Worm (Caenorhabditis elegans): Measurements from ENCODE around the gene eat-4.

Gene eat-4

DNA sequence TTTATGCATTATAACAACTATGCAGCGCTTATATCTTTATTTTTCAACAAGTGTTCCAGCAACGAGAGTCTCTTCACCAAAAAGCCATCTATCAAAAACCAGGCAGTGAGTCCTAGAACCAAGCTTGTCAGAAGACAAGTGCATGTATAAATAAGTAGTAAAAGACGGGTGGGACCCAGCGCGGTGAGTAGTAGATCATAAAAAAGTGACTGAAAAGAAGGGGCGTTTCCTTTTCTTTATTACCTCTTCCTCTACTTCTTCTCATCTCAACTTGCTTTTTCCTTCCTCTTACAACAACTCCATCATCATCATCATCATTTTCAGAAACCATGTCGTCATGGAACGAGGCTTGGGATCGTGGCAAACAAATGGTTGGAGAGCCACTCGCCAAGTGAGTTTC is at the start of gene eat-4:
Gene eat-4 (plus strand): TSS at position 301 of the 400 bp plus-strand sequence.
- TF ChIP-seq sea-1 (GFP tag; conservative IDR thresholded peaks at IDR 0.05) (no peak), ets-7 (tag; optimal IDR thresholded peaks at IDR 0.05) (no peak), tbx-11 (GFP tag; IDR thresholded peaks at IDR 0.05) (no peak), F13C5.2 (tag; optimal IDR thresholded peaks at IDR 0.05) (no peak), hmbx-1 (tag; optimal IDR thresholded peaks at IDR 0.05) (no peak), tra-4 (tag; optimal IDR thresholded peaks at IDR 0.05) (no peak), tbx-37 (GFP tag; conservative IDR thresholded peaks at IDR 0.05) (no peak), scrt-1 (GFP tag; IDR thresholded peaks at IDR 0.05) (no peak), hnd-1 (tag; optimal IDR thresholded peaks at IDR 0.05) (no peak)

DNA sequence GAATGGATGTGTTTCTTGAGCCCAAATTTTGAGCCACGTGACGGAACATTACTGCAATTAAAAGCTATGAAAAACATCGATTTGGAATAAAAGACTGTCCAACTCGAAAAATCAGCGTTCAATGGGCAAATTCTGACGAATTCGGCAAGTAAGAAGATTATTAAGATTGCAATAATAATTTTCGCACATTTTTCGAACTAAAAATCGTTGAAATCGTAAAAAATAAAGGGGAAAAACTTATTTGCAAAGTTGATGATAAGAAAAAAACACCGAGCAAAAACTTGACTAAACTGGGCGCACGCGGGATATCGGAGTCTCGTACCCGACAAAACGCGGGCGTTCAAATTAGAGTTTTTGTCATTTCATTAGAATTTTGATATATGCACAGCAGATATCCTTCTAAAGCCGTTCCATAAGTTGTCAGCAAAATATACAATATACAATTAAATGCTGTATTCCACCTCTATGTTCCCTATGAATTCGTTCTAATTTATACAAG is 47.3 kb upstream of the eat-4 start, which contains the start of the genes mccc-2 and mrpl-44:
Gene mccc-2 (minus strand): TSS at position 51 of the 499 bp plus-strand sequence.
Gene mrpl-44 (minus strand): TSS at position 51 of the 499 bp plus-strand sequence.
- TF ChIP-seq hmg-4 (GFP tag; optimal IDR thresholded peaks at IDR 0.05) (no peak), F13C5.2 (tag; optimal IDR thresholded peaks at IDR 0.05) (peak; percentile 16)

DNA sequence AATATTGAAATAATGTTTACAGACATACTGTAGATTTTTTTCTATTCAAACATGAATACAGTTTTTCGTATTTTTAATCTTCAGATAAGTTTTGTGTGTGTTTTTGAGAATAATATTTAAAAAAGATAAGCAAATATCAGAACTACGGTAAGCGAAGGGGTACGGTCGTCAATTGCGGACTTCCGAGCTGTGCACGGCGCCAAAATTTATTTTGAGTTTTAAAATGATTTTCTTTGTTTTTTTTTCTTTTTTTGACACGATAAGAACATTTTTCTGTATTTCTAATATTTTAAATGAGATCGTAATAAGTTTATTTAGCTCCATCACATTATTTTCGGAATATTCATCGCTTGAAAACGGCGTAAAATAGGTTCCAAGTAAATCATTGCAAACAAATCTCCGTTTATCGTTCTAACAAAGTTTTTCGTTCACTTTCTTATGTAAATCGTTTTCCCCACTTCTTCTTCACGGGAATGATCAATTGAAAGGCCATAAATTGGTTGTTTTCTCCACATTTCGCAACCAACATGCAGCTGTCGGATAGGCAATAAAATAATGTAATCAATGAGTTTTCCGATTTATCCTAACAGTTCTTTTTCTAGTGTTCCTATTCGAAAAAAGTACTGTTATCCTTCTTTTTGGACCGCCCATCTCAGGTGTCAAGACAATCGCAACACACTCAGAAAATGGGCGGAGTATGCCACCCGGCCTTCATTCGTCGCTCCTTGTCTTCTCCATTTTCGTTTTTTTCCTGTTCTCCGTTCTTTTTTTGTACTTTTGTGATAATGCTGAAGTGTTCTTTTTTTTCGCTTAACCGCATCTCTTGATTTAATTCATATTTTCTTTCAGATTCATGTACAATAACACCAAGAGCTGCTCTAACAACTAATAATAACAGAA is 45.0 kb upstream of the eat-4 start, which contains the start of gene glp-1:
Gene glp-1 (plus strand): TSS at position 850 of the 900 bp plus-strand sequence.
- no peak for TF ChIP-seq pes-1 (GFP tag; IDR thresholded peaks at IDR 0.05)
- TF ChIP-seq ets-7 (tag; optimal IDR thresholded peaks at IDR 0.05), result no peak
- no peak for TF ChIP-seq hnd-1 (tag; optimal IDR thresholded peaks at IDR 0.05)
- TF ChIP-seq tra-4 (tag; optimal IDR thresholded peaks at IDR 0.05), result no peak
- TF ChIP-seq ceh-13 (GFP tag; optimal IDR thresholded peaks at IDR 0.05), result no peak
- TF ChIP-seq B0310.2 (tag; optimal IDR thresholded peaks at IDR 0.05), result no peak
- TF ChIP-seq hmg-4 (GFP tag; optimal IDR thresholded peaks at IDR 0.05), result no peak
- TF ChIP-seq ceh-36 (tag; optimal IDR thresholded peaks at IDR 0.05), result no peak
- TF ChIP-seq flt-1 (GFP tag; IDR thresholded peaks at IDR 0.05), result no peak
- no peak for TF ChIP-seq F13C5.2 (tag; optimal IDR thresholded peaks at IDR 0.05)
- no peak for TF ChIP-seq aly-1 (tag; optimal IDR thresholded peaks at IDR 0.05)
- TF ChIP-seq hmbx-1 (tag; optimal IDR thresholded peaks at IDR 0.05), result no peak
- TF ChIP-seq tbx-11 (GFP tag; IDR thresholded peaks at IDR 0.05), result no peak
- TF ChIP-seq scrt-1 (GFP tag; IDR thresholded peaks at IDR 0.05), result no peak
- TF ChIP-seq sea-1 (GFP tag; conservative IDR thresholded peaks at IDR 0.05), result no peak
- no peak for TF ChIP-seq tbx-37 (GFP tag; conservative IDR thresholded peaks at IDR 0.05)
- no peak for TF ChIP-seq ama-1 (optimal IDR thresholded peaks at IDR 0.05)

DNA sequence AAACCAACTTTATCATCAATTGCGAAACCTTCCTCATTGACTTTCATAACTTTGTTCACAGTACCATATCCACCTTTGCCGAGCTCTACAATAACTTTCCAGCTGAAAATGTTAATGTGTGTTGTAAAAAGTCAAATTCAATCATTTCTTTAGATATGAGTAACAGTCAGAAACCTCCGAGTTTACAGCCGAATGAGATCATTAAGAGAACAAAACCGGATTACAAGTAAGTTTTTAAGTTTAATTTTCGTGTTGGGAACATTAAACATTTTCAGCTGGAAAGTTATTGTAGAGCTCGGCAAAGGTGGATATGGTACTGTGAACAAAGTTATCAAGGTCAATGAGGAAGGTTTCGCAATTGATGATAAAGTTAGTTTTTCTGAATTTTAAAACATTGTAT is 35.5 kb upstream of the eat-4 start, which contains the start of gene ZK507.1:
Gene ZK507.1 (minus strand): TSS at position 101 of the 400 bp plus-strand sequence.
- TF ChIP-seq ets-7 (tag; optimal IDR thresholded peaks at IDR 0.05), result no peak
- no peak for TF ChIP-seq tra-4 (tag; optimal IDR thresholded peaks at IDR 0.05)
- TF ChIP-seq scrt-1 (GFP tag; IDR thresholded peaks at IDR 0.05), result no peak
- no peak for TF ChIP-seq tbx-11 (GFP tag; IDR thresholded peaks at IDR 0.05)
- TF ChIP-seq hmbx-1 (tag; optimal IDR thresholded peaks at IDR 0.05), result no peak
- no peak for TF ChIP-seq flt-1 (GFP tag; IDR thresholded peaks at IDR 0.05)
- TF ChIP-seq sea-1 (GFP tag; conservative IDR thresholded peaks at IDR 0.05), result no peak

DNA sequence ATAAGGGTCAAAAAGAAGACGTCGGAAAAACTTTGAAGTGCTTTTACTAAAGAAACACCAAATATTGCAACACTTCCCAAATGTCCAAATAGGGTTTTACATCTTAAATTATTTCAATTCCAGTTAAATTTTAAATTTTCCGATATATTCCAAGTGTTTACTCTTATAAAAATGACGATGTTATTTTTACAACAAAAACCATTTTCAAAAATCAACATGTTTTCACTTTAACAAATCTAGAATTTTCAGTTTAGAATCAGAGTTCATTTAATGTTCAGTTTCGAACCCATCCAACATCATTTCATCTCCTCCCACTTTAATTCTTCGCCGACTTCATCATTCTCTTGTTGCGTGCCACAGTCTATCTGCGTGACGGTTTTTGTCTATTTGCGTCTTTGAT is 33.0 kb upstream of the eat-4 start, which contains the start of gene dos-1:
Gene dos-1 (plus strand): TSS at position 301 of the 400 bp plus-strand sequence.
- TF ChIP-seq ceh-36 (tag; optimal IDR thresholded peaks at IDR 0.05) (no peak), F13C5.2 (tag; optimal IDR thresholded peaks at IDR 0.05) (no peak), hnd-1 (tag; optimal IDR thresholded peaks at IDR 0.05) (no peak), tra-4 (tag; optimal IDR thresholded peaks at IDR 0.05) (no peak), aly-1 (tag; optimal IDR thresholded peaks at IDR 0.05) (no peak), ama-1 (optimal IDR thresholded peaks at IDR 0.05) (no peak), B0310.2 (tag; optimal IDR thresholded peaks at IDR 0.05) (no peak), tbx-11 (GFP tag; IDR thresholded peaks at IDR 0.05) (no peak), tbx-37 (GFP tag; conservative IDR thresholded peaks at IDR 0.05) (no peak), scrt-1 (GFP tag; IDR thresholded peaks at IDR 0.05) (no peak), sea-1 (GFP tag; conservative IDR thresholded peaks at IDR 0.05) (no peak), ceh-13 (GFP tag; optimal IDR thresholded peaks at IDR 0.05) (no peak), hmg-4 (GFP tag; optimal IDR thresholded peaks at IDR 0.05) (no peak), ets-7 (tag; optimal IDR thresholded peaks at IDR 0.05) (no peak), pes-1 (GFP tag; IDR thresholded peaks at IDR 0.05) (no peak), hmbx-1 (tag; optimal IDR thresholded peaks at IDR 0.05) (no peak)

DNA sequence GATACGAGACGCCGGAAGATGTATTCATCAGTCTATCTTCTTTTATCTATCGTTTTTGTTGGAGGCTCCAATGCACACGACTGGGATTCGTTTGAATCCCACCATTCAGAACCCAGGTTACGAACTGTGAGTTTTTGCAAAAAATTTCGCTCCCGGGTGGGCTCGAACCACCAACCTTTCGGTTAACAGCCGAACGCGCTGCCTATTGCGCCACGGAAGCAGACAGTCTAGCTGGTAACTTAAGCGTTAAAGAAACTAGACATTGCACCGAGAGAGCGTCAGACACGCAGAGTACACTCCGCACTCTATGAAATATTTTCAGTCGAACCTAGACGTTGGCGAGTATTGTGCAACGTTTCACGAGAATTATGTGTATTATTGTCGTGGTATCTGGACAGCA is 32.6 kb upstream of the eat-4 start:
- TF ChIP-seq flt-1 (GFP tag; IDR thresholded peaks at IDR 0.05) (peak; percentile 79), tbx-37 (GFP tag; conservative IDR thresholded peaks at IDR 0.05) (peak; percentile 76), hnd-1 (tag; optimal IDR thresholded peaks at IDR 0.05) (peak; percentile 77), pes-1 (GFP tag; IDR thresholded peaks at IDR 0.05) (no peak), ets-7 (tag; optimal IDR thresholded peaks at IDR 0.05) (peak; percentile 27), ceh-13 (GFP tag; optimal IDR thresholded peaks at IDR 0.05) (peak; percentile 75), aly-1 (tag; optimal IDR thresholded peaks at IDR 0.05) (no peak), F13C5.2 (tag; optimal IDR thresholded peaks at IDR 0.05) (peak; percentile 18), hmbx-1 (tag; optimal IDR thresholded peaks at IDR 0.05) (peak; percentile 20), hmg-4 (GFP tag; optimal IDR thresholded peaks at IDR 0.05) (peak; percentile 80), ama-1 (optimal IDR thresholded peaks at IDR 0.05) (no peak), scrt-1 (GFP tag; IDR thresholded peaks at IDR 0.05) (peak; percentile 87), sea-1 (GFP tag; conservative IDR thresholded peaks at IDR 0.05) (0 out of 2 replicates have a peak, but pooled peaks have one; percentile 37), tbx-11 (GFP tag; IDR thresholded peaks at IDR 0.05) (peak; percentile 77), ceh-36 (tag; optimal IDR thresholded peaks at IDR 0.05) (peak; percentile 74), B0310.2 (tag; optimal IDR thresholded peaks at IDR 0.05) (peak; percentile 73), tra-4 (tag; optimal IDR thresholded peaks at IDR 0.05) (peak; percentile 37)

- TF ChIP-seq tra-4 (tag; optimal IDR thresholded peaks at IDR 0.05) (no peak), tbx-37 (GFP tag; conservative IDR thresholded peaks at IDR 0.05) (no peak), B0310.2 (tag; optimal IDR thresholded peaks at IDR 0.05) (no peak), hmbx-1 (tag; optimal IDR thresholded peaks at IDR 0.05) (no peak), ets-7 (tag; optimal IDR thresholded peaks at IDR 0.05) (no peak), hnd-1 (tag; optimal IDR thresholded peaks at IDR 0.05) (no peak), hmg-4 (GFP tag; optimal IDR thresholded peaks at IDR 0.05) (no peak), ceh-13 (GFP tag; optimal IDR thresholded peaks at IDR 0.05) (no peak), sea-1 (GFP tag; conservative IDR thresholded peaks at IDR 0.05) (no peak), tbx-11 (GFP tag; IDR thresholded peaks at IDR 0.05) (no peak), scrt-1 (GFP tag; IDR thresholded peaks at IDR 0.05) (no peak), ceh-36 (tag; optimal IDR thresholded peaks at IDR 0.05) (no peak), pes-1 (GFP tag; IDR thresholded peaks at IDR 0.05) (no peak), F13C5.2 (tag; optimal IDR thresholded peaks at IDR 0.05) (no peak), flt-1 (GFP tag; IDR thresholded peaks at IDR 0.05) (no peak), ama-1 (optimal IDR thresholded peaks at IDR 0.05) (no peak), aly-1 (tag; optimal IDR thresholded peaks at IDR 0.05) (no peak)
Measured at ce11 chrIII:9105653-9106052, 31.0 kb upstream of the eat-4 start.

All from whole organism, early embryonic.